Worm (Caenorhabditis elegans): Measurements from ENCODE around the gene hrg-9.

The hrg-9 gene

DNA sequence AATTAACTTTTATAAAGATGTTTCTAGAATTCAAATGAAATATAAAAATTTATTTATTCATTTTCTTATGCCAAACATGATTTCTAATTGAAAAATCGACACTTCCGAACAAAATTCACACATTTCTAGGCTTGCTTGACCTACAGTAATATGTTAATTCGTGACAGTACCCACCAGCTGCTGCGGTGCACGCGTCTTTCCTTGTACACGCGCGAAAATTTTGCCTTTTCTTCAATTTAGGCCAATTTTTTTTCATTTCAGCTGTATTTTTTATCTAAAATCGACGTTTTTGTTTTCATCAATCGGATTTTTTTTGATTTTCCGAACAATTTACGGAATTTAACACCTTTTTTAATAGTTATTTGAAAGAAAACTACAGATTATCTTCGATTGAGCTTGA is 36.9 kb upstream of the hrg-9 start:
- no peak for TF ChIP-seq unc-62 (GFP tag; optimal IDR thresholded peaks at IDR 0.05)
- TF ChIP-seq snpc-4 (tag; optimal IDR thresholded peaks at IDR 0.05), result no peak
- no peak for TF ChIP-seq lin-32 (GFP tag; optimal IDR thresholded peaks at IDR 0.05)
- no peak for TF ChIP-seq elt-3 (tag; optimal IDR thresholded peaks at IDR 0.05)
- no peak for TF ChIP-seq sptf-1 (tag; optimal IDR thresholded peaks at IDR 0.05)
- TF ChIP-seq ceh-43 (GFP tag; optimal IDR thresholded peaks at IDR 0.05), result no peak
- TF ChIP-seq nhr-28 (tag; optimal IDR thresholded peaks at IDR 0.05), result no peak
- TF ChIP-seq mep-1 (tag; optimal IDR thresholded peaks at IDR 0.05), result no peak
- no peak for TF ChIP-seq mab-5 (tag; optimal IDR thresholded peaks at IDR 0.05)
- no peak for TF ChIP-seq nhr-12 (tag; optimal IDR thresholded peaks at IDR 0.05)

DNA sequence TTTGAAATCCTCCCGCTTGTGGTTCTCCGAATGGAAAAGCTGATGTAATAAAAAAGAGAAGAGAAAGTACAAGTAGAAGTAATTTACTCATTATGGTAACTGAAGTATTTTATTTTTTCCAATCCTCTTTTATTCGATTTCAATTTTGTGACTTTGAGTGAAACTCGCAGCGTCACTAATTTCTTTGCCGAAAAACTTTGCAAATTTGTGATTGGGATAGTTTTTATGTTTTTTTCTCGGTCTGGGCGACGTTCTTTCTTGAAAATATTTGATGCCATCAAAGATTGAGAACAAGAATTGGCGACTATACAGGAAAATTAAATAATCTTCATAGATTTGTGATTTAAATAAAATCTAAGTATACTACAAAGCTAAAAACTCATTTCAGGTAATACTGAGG is 36.4 kb upstream of the hrg-9 start, which contains the start of gene far-4:
Gene far-4, minus strand, starts transcription at position 101 of the 400 bp plus-strand sequence.
- TF ChIP-seq ztf-11 (tag; optimal IDR thresholded peaks at IDR 0.05) (no peak), nhr-237 (tag; optimal IDR thresholded peaks at IDR 0.05) (no peak), lsy-2 (tag; optimal IDR thresholded peaks at IDR 0.05) (no peak), unc-120 (tag; optimal IDR thresholded peaks at IDR 0.05; ENCODE audit: poor library complexity, severe bottlenecking) (no peak), sptf-1 (tag; optimal IDR thresholded peaks at IDR 0.05) (no peak), ceh-39 (tag; optimal IDR thresholded peaks at IDR 0.05) (no peak), lin-13 (tag; optimal IDR thresholded peaks at IDR 0.05) (no peak), ceh-83 (GFP tag; optimal IDR thresholded peaks at IDR 0.05) (no peak), mep-1 (tag; optimal IDR thresholded peaks at IDR 0.05) (no peak), tbx-8 (GFP tag; optimal IDR thresholded peaks at IDR 0.05) (no peak)

DNA sequence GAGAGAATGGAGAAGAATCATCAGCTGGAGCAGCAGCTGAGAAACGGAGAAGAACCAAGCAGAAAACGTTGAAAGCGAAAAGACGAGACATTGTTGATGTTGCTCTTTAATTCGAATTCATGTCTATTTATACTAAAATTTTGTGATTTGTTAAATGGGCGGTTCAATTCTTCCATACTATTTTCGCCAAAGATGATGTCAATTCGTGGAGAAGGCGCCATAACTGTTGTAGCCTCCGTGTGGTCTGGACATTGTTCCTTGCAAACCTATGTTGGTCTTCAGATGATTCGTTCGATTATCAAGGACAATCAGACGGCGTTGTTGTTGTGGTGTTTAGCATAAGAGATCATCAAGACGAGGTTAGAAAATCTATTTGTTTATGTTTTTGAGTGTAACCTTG is 34.3 kb upstream of the hrg-9 start, which contains the start of gene far-3:
Gene far-3, minus strand, starts transcription at position 101 of the 400 bp plus-strand sequence.
- TF ChIP-seq elt-1 (tag; optimal IDR thresholded peaks at IDR 0.05; ENCODE audit: borderline replicate concordance, insufficient read depth) (no peak), sem-2 (GFP tag; optimal IDR thresholded peaks at IDR 0.05) (no peak), lin-32 (GFP tag; optimal IDR thresholded peaks at IDR 0.05) (no peak), ceh-39 (tag; optimal IDR thresholded peaks at IDR 0.05) (no peak), drap-1 (GFP tag; optimal IDR thresholded peaks at IDR 0.05) (no peak), ces-1 (GFP tag; optimal IDR thresholded peaks at IDR 0.05) (no peak), pha-4 (tag; optimal IDR thresholded peaks at IDR 0.05) (no peak), mls-2 (tag; optimal IDR thresholded peaks at IDR 0.05) (no peak), blmp-1 (tag; optimal IDR thresholded peaks at IDR 0.05) (no peak), unc-39 (tag; optimal IDR thresholded peaks at IDR 0.05) (no peak), unc-120 (tag; optimal IDR thresholded peaks at IDR 0.05; ENCODE audit: poor library complexity, severe bottlenecking) (no peak), zip-8 (tag; optimal IDR thresholded peaks at IDR 0.05) (no peak), ham-2 (GFP tag; optimal IDR thresholded peaks at IDR 0.05) (no peak), elt-3 (tag; optimal IDR thresholded peaks at IDR 0.05) (no peak)

DNA sequence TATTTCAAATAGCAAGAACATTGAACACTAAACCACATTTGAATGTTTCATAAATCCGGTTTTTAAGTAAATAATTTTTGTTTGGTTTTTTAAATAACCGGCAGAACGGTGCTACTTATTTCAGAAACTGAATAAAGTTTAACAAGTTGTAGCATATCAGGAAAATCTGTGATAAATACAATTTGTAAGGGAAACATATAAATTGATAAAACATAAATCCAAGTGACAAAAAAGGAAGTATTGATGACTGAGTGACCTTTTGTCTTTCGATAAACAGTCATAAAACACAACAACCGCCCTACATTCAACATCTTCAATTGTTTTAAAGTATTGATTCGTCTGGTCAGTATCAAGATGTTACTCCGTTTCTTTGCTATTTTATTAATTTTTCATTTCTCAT is 32.1 kb upstream of the hrg-9 start, which contains the start of gene far-5:
Gene far-5, plus strand, starts transcription at position 301 of the 400 bp plus-strand sequence.
- TF ChIP-seq tbx-8 (GFP tag; optimal IDR thresholded peaks at IDR 0.05) (no peak), flh-1 (GFP tag; optimal IDR thresholded peaks at IDR 0.05) (no peak), unc-120 (tag; optimal IDR thresholded peaks at IDR 0.05; ENCODE audit: poor library complexity, severe bottlenecking) (no peak), lin-32 (GFP tag; optimal IDR thresholded peaks at IDR 0.05) (no peak), bed-3 (GFP tag; optimal IDR thresholded peaks at IDR 0.05) (no peak), M03D4.4 (tag; optimal IDR thresholded peaks at IDR 0.05) (no peak), nhr-76 (tag; optimal IDR thresholded peaks at IDR 0.05) (no peak), blmp-1 (tag; optimal IDR thresholded peaks at IDR 0.05) (no peak), ham-2 (GFP tag; optimal IDR thresholded peaks at IDR 0.05) (no peak), elt-1 (tag; optimal IDR thresholded peaks at IDR 0.05; ENCODE audit: borderline replicate concordance, insufficient read depth) (no peak), ztf-11 (tag; optimal IDR thresholded peaks at IDR 0.05) (no peak), ceh-39 (tag; optimal IDR thresholded peaks at IDR 0.05) (no peak), nhr-237 (tag; optimal IDR thresholded peaks at IDR 0.05) (no peak), ceh-43 (GFP tag; optimal IDR thresholded peaks at IDR 0.05) (no peak), mep-1 (tag; optimal IDR thresholded peaks at IDR 0.05) (no peak), nhr-12 (tag; optimal IDR thresholded peaks at IDR 0.05) (no peak), elt-3 (tag; optimal IDR thresholded peaks at IDR 0.05) (no peak), lsy-2 (tag; optimal IDR thresholded peaks at IDR 0.05) (no peak), unc-62 (GFP tag; optimal IDR thresholded peaks at IDR 0.05) (no peak), zip-8 (tag; optimal IDR thresholded peaks at IDR 0.05) (no peak)

DNA sequence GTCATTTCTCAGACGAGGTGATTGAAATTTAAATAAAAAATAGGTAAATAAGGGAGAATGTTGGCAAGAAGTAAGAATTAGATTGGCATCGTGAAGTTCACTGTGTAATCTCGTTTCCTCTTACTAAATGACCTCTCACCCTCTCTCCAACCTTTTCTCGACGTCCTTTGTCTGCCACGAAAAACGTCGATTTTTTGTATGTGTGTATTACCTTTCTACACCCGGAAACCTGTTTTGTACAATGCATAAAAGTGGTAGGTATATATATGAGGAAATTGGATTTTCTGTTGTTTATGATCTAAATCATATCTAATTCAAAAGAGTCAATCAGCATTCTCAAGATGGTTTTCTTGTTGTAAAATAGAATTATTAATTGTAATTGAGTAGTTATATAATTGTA is 29.7 kb upstream of the hrg-9 start, which contains the start of the genes F15B9.11 and dsl-7:
Gene F15B9.11, minus strand, starts transcription at position 5 of the 400 bp plus-strand sequence.
Gene dsl-7, plus strand, starts transcription at position 260 of the 400 bp plus-strand sequence.
- TF ChIP-seq unc-62 (GFP tag; optimal IDR thresholded peaks at IDR 0.05) (no peak), zip-8 (tag; optimal IDR thresholded peaks at IDR 0.05) (no peak), snpc-4 (tag; optimal IDR thresholded peaks at IDR 0.05) (no peak), lin-13 (tag; optimal IDR thresholded peaks at IDR 0.05) (no peak), unc-39 (tag; optimal IDR thresholded peaks at IDR 0.05) (no peak), sem-2 (GFP tag; optimal IDR thresholded peaks at IDR 0.05) (no peak), cnd-1 (tag; optimal IDR thresholded peaks at IDR 0.05) (no peak), nhr-28 (tag; optimal IDR thresholded peaks at IDR 0.05) (no peak), lsy-2 (tag; optimal IDR thresholded peaks at IDR 0.05) (no peak), drap-1 (GFP tag; optimal IDR thresholded peaks at IDR 0.05) (no peak), flh-1 (GFP tag; optimal IDR thresholded peaks at IDR 0.05) (no peak), mab-5 (tag; optimal IDR thresholded peaks at IDR 0.05) (no peak), nhr-237 (tag; optimal IDR thresholded peaks at IDR 0.05) (no peak)

All from whole organism, mixed stage, embryonic.